Fruit fly (Drosophila melanogaster): ENCODE results near the gene CG14823.

Gene CG14823

dm6 chr3L:7090764-7091163, 24.6 kb downstream of the CG14823 start (continued):
- TF ChIP-seq BEAF-32 (GFP tag; optimal IDR thresholded peaks at IDR 0.05) = no peak
- no peak for TF ChIP-seq CG15479 (GFP tag; optimal IDR thresholded peaks at IDR 0.05)
- TF ChIP-seq Hr39 (optimal IDR thresholded peaks at IDR 0.05) = no peak
- no peak for TF ChIP-seq trh (GFP tag; optimal IDR thresholded peaks at IDR 0.05)
- no peak for TF ChIP-seq CG10431 (GFP tag; optimal IDR thresholded peaks at IDR 0.05)
- peak; percentile 79 for TF ChIP-seq ttk (GFP tag; IDR thresholded peaks at IDR 0.05)
- no peak for TF ChIP-seq bbx (GFP tag; IDR thresholded peaks at IDR 0.05; ENCODE audit: partially characterized antibody)
- TF ChIP-seq CG18476 (GFP tag; optimal IDR thresholded peaks at IDR 0.05) = peak; percentile 34
- peak; percentile 76 for TF ChIP-seq CG18262 (tag; optimal IDR thresholded peaks at IDR 0.05)
- peak; percentile 19 for TF ChIP-seq CG12659 (GFP tag; optimal IDR thresholded peaks at IDR 0.05)
- TF ChIP-seq repo (GFP tag; optimal IDR thresholded peaks at IDR 0.05) = peak; percentile 41
- peak; percentile 29 for TF ChIP-seq CG2120 (GFP tag; optimal IDR thresholded peaks at IDR 0.05)
- TF ChIP-seq CG2875 (GFP tag; optimal IDR thresholded peaks at IDR 0.05) = no peak
- TF ChIP-seq NC2α (GFP tag; optimal IDR thresholded peaks at IDR 0.05) = no peak
- peak; percentile 60 for TF ChIP-seq Aef1 (GFP tag; IDR thresholded peaks at IDR 0.05)
- TF ChIP-seq dimm (GFP tag; IDR thresholded peaks at IDR 0.05) = no peak
- peak; percentile 60 for TF ChIP-seq CG5245 (GFP tag; optimal IDR thresholded peaks at IDR 0.05)
- peak; percentile 71 for TF ChIP-seq ind (GFP tag; optimal IDR thresholded peaks at IDR 0.05)
- peak; percentile 53 for TF ChIP-seq salm (tag; optimal IDR thresholded peaks at IDR 0.05)
- TF ChIP-seq Abd-B (GFP tag; optimal IDR thresholded peaks at IDR 0.05) = peak; percentile 74
- TF ChIP-seq CG10543 (GFP tag; optimal IDR thresholded peaks at IDR 0.05) = no peak
- no peak for TF ChIP-seq Bteb2 (GFP tag; optimal IDR thresholded peaks at IDR 0.05)
- peak; percentile 37; the same call in 1 of the 2 replicates for TF ChIP-seq klu (GFP tag; IDR thresholded peaks at IDR 0.05)
- TF ChIP-seq CG18599 (GFP tag; optimal IDR thresholded peaks at IDR 0.05) = peak; percentile 69
- peak; percentile 80; the same call in 2 of the 3 replicates for TF ChIP-seq ase (GFP tag; IDR thresholded peaks at IDR 0.05)
- TF ChIP-seq CG32767 (GFP tag; IDR thresholded peaks at IDR 0.05) = peak; percentile 55; the same call in 1 of the 2 replicates
- TF ChIP-seq kah (GFP tag; optimal IDR thresholded peaks at IDR 0.05) = peak; percentile 68
- TF ChIP-seq trem (tag; optimal IDR thresholded peaks at IDR 0.05) = peak; percentile 35
- TF ChIP-seq C15 (GFP tag; IDR thresholded peaks at IDR 0.05) = peak; percentile 43; the same call in 1 of the 3 replicates
- TF ChIP-seq CG43689 (GFP tag; IDR thresholded peaks at IDR 0.05) = peak; percentile 23; the same call in 1 of the 2 replicates
- TF ChIP-seq chif (GFP tag; optimal IDR thresholded peaks at IDR 0.05) = peak in 1 of 2 experiments; percentile 40
- TF ChIP-seq pita (GFP tag; optimal IDR thresholded peaks at IDR 0.05) = no peak
- TF ChIP-seq pan (optimal IDR thresholded peaks at IDR 0.05) = no peak
- TF ChIP-seq pan (GFP tag; optimal IDR thresholded peaks at IDR 0.05 in 1 of 2, IDR thresholded peaks at IDR 0.05 in 1 of 2) = peak in 1 of 2 experiments; percentile 89
- peak; percentile 88 for TF ChIP-seq dmrt99B (tag; optimal IDR thresholded peaks at IDR 0.05)
- TF ChIP-seq lola (GFP tag; optimal IDR thresholded peaks at IDR 0.05) = no peak
- TF ChIP-seq dati (GFP tag; IDR thresholded peaks at IDR 0.05) = peak; percentile 31; the same call in 1 of the 2 replicates
- peak; percentile 29 for TF ChIP-seq lilli (GFP tag; optimal IDR thresholded peaks at IDR 0.05)
- peak; percentile 16 for TF ChIP-seq CG3163 (GFP tag; optimal IDR thresholded peaks at IDR 0.05)
- no peak for TF ChIP-seq Poxn (GFP tag; IDR thresholded peaks at IDR 0.05)
- TF ChIP-seq CG12104 (GFP tag; optimal IDR thresholded peaks at IDR 0.05) = peak; percentile 27
- no peak for TF ChIP-seq Atf3 (GFP tag; optimal IDR thresholded peaks at IDR 0.05)
- TF ChIP-seq Pdp1 (GFP tag; optimal IDR thresholded peaks at IDR 0.05) = peak; percentile 47 to 71
- TF ChIP-seq CG12155 (GFP tag; optimal IDR thresholded peaks at IDR 0.05) = no peak
- TF ChIP-seq sens-2 (GFP tag; IDR thresholded peaks at IDR 0.05) = no peak; the same call in 1 of the 2 replicates
- TF ChIP-seq CkIIα-i1 (GFP tag; IDR thresholded peaks at IDR 0.05) = no peak
- TF ChIP-seq crc (GFP tag; optimal IDR thresholded peaks at IDR 0.05) = peak; percentile 41
- TF ChIP-seq tio (GFP tag; optimal IDR thresholded peaks at IDR 0.05) = peak; percentile 3
- peak; percentile 22 for TF ChIP-seq CG6854 (GFP tag; optimal IDR thresholded peaks at IDR 0.05)
- no peak for TF ChIP-seq gcm2 (GFP tag; optimal IDR thresholded peaks at IDR 0.05)
- TF ChIP-seq Fer1 (GFP tag; optimal IDR thresholded peaks at IDR 0.05) = peak; percentile 74

All from whole organism, embryonic.